Worm (Caenorhabditis elegans): Measurements from ENCODE around the gene nas-25.

DNA sequence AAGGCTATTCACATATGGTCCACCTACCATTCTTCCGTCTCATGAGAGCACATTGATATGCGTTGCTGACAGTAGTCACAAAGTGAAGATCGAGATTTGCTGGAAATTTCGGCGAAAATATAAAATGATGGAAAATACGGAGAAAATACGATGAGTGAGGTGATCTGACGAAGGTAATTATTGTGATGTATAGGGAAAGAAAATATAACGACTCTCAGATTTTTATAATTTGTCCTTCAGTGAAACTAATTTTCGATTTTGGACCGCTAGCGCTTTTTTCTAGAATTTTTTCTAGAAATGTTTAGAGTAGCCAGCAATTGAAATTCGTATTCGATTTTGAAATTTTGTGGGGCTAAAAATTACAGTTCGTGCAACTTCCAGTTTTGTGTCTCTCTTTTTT is 3.3 kb downstream of the nas-25 start, which contains the start of gene F46C5.2:
- no peak for TF ChIP-seq nhr-19 (GFP tag; conservative IDR thresholded peaks at IDR 0.05)
- no peak for TF ChIP-seq nhr-237 (tag; optimal IDR thresholded peaks at IDR 0.05)
- no peak for TF ChIP-seq nhr-28 (tag; optimal IDR thresholded peaks at IDR 0.05)
- TF ChIP-seq mdl-1 (tag; optimal IDR thresholded peaks at IDR 0.05), result no peak
- no peak for TF ChIP-seq unc-98 (GFP tag; IDR thresholded peaks at IDR 0.05)
- TF ChIP-seq aly-2 (tag; optimal IDR thresholded peaks at IDR 0.05), result no peak
- no peak for TF ChIP-seq unc-62 (GFP tag; optimal IDR thresholded peaks at IDR 0.05)
- no peak for TF ChIP-seq lin-13 (GFP tag; optimal IDR thresholded peaks at IDR 0.05)
- no peak for TF ChIP-seq ets-5 (GFP tag; IDR thresholded peaks at IDR 0.05)
- no peak for TF ChIP-seq fos-1 (tag; optimal IDR thresholded peaks at IDR 0.05)

All from whole organism, L1 larva.